Fruit fly (Drosophila melanogaster): ENCODE data around the gene CG7420.

DNA sequence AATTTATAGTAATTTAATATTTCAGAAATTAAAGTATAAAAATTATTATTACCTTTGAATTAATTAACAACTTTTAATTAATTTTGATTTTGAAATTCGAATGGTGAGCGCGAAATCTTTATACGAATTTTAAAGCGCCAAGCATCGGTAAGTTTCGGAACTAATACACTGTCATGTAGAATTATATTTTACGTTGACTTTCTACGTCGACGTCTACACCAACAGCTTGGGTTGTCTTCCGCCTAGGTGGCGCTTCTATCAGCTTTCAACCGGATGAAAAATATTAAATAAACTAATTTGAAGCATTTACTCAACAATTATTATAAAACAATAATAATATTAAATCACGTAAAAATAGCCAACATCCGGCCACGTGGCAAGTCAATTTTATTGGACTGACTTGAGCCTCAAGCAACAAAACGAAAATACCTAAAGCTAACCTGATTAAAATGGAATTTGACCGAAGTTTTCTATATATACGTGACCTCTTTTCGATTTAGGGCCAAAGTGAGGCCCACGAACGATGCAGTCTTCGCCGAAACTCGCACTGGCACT is 10.8 kb downstream of the CG7420 start, which contains the start of gene CG31928:
- no peak for TF ChIP-seq psq (optimal IDR thresholded peaks at IDR 0.05)
- no peak for TF ChIP-seq h (optimal IDR thresholded peaks at IDR 0.05)

All from Kc167 (cell line).